Worm (Caenorhabditis elegans) whole organism, young adult: ENCODE results near the gene trxr-1.

Source experiments
- B0019.2 ChIP-seq: fragments of 200-800 bp; sonication (Bioruptor generic); conservative IDR thresholded peaks from 2 replicates; pipeline ENCODE4 v1.3.6; 2022; ENCODE audit warnings: missing genetic modification reagents, missing genetic modification characterization, missing compliant biosample characterization
- B0035.1 ChIP-seq: sonication (generic microtip); optimal IDR thresholded peaks from 2 replicates; lab custom pipeline; 2016; ENCODE audit warnings: missing genetic modification characterization, mild to moderate bottlenecking, missing compliant biosample characterization, missing genotype, missing genetic modification reagents
- C06A6.2 ChIP-seq: fragments of 200-800 bp; sonication (Bioruptor generic); conservative IDR thresholded peaks from 2 replicates; pipeline ENCODE4 v1.3.6; 2022; ENCODE audit warnings: missing genetic modification characterization, missing compliant biosample characterization
- C17E4.6 ChIP-seq: fragments of 200-800 bp; sonication (Bioruptor generic); IDR thresholded peaks from 2 replicates; pipeline ENCODE4 v1.3.6; 2022; ENCODE audit warnings: missing genetic modification reagents, missing genetic modification characterization, missing compliant biosample characterization
- F33H1.4 ChIP-seq: fragments of 200-800 bp; sonication (Bioruptor generic); IDR thresholded peaks from 2 replicates; pipeline ENCODE4 v1.3.6; 2022; ENCODE audit warnings: missing genetic modification reagents, missing genetic modification characterization, missing compliant biosample characterization
- F49E8.2 ChIP-seq: sonication (generic microtip); optimal IDR thresholded peaks from 3 replicates; lab custom pipeline; 2017; ENCODE audit warnings: missing genetic modification characterization, mild to moderate bottlenecking, missing compliant biosample characterization, antibody characterized with exemption, moderate library complexity; ENCODE audit not compliant: insufficient read depth
- F52B5.7 ChIP-seq: sonication (generic microtip); optimal IDR thresholded peaks from 2 replicates; lab custom pipeline; 2016; ENCODE audit warnings: mild to moderate bottlenecking, missing genetic modification characterization, missing compliant biosample characterization
- F57A8.1 ChIP-seq: fragments of 200-800 bp; sonication (Bioruptor generic); optimal IDR thresholded peaks from 2 replicates; lab custom pipeline; 2018; ENCODE audit warnings: mild to moderate bottlenecking, missing genetic modification characterization, moderate library complexity, missing compliant biosample characterization
- T26A5.8 ChIP-seq: sonication (generic microtip); optimal IDR thresholded peaks from 2 replicates; lab custom pipeline; 2016; ENCODE audit warnings: missing genetic modification characterization, missing compliant biosample characterization
- Y79H2A.3 ChIP-seq: fragments of 200-800 bp; sonication (Bioruptor generic); conservative IDR thresholded peaks from 2 replicates; pipeline ENCODE4 v1.3.6; 2022; ENCODE audit warnings: missing genetic modification reagents, missing genetic modification characterization, missing compliant biosample characterization
- ZK185.1 ChIP-seq: sonication (generic microtip); optimal IDR thresholded peaks from 2 replicates; lab custom pipeline; 2016; ENCODE audit warnings: mild to moderate bottlenecking, missing genetic modification characterization, missing compliant biosample characterization; ENCODE audit not compliant: poor library complexity, severe bottlenecking
- athp-1 ChIP-seq: sonication (generic microtip); optimal IDR thresholded peaks from 2 replicates; lab custom pipeline; 2017; ENCODE audit warnings: mild to moderate bottlenecking, missing genetic modification characterization, missing compliant biosample characterization
- attf-6 ChIP-seq: fragments of 200-800 bp; sonication (Bioruptor generic); IDR thresholded peaks from 2 replicates; pipeline ENCODE4 v1.3.6; 2022; ENCODE audit warnings: missing genetic modification reagents, missing genetic modification characterization, missing compliant biosample characterization
- bed-1 ChIP-seq: fragments of 200-800 bp; sonication (Bioruptor generic); IDR thresholded peaks from 2 replicates; pipeline ENCODE4 v1.3.6; 2022; ENCODE audit warnings: missing genetic modification reagents, missing genetic modification characterization, missing compliant biosample characterization
- bed-2 ChIP-seq: fragments of 200-800 bp; sonication (Bioruptor generic); IDR thresholded peaks from 2 replicates; pipeline ENCODE4 v1.3.6; 2022; ENCODE audit warnings: missing genetic modification reagents, missing genetic modification characterization, missing compliant biosample characterization
- ccch-3 ChIP-seq: fragments of 200-800 bp; sonication (Bioruptor generic); optimal IDR thresholded peaks from 2 replicates; lab custom pipeline; 2018; ENCODE audit warnings: mild to moderate bottlenecking, missing genetic modification characterization, missing compliant biosample characterization
- ceh-58 ChIP-seq: fragments of 200-800 bp; sonication (Bioruptor generic); IDR thresholded peaks from 2 replicates; pipeline ENCODE4 v1.3.6; 2022; ENCODE audit warnings: missing genetic modification characterization, missing compliant biosample characterization
- ceh-91 ChIP-seq: fragments of 200-800 bp; sonication (Bioruptor generic); IDR thresholded peaks from 2 replicates; pipeline ENCODE4 v1.3.6; 2022; ENCODE audit warnings: missing genetic modification reagents, missing genetic modification characterization, missing compliant biosample characterization
- dox-1 ChIP-seq: fragments of 200-800 bp; sonication (Bioruptor generic); IDR thresholded peaks from 2 replicates; pipeline ENCODE4 v1.3.6; 2022; ENCODE audit warnings: missing genetic modification reagents, missing genetic modification characterization, missing compliant biosample characterization
- egl-18 ChIP-seq: fragments of 200-800 bp; sonication (Bioruptor generic); IDR thresholded peaks from 2 replicates; pipeline ENCODE4 v1.3.6; 2022; ENCODE audit warnings: missing genetic modification reagents, missing genetic modification characterization, missing compliant biosample characterization
- ets-4 ChIP-seq: fragments of 200-800 bp; sonication (Bioruptor generic); optimal IDR thresholded peaks from 2 replicates; lab custom pipeline; 2018; ENCODE audit warnings: mild to moderate bottlenecking, missing genetic modification characterization, missing compliant biosample characterization
- hlh-12 ChIP-seq: sonication (generic microtip); optimal IDR thresholded peaks from 2 replicates; lab custom pipeline; 2016; ENCODE audit warnings: missing genetic modification characterization, missing compliant biosample characterization
- hmg-20 ChIP-seq: fragments of 200-800 bp; sonication (Bioruptor generic); IDR thresholded peaks from 2 replicates; pipeline ENCODE4 v1.3.6; 2022; ENCODE audit warnings: missing genetic modification reagents, missing genetic modification characterization, missing compliant biosample characterization
- hsf-1 ChIP-seq: fragments of 200-800 bp; sonication (Bioruptor generic); IDR thresholded peaks from 2 replicates; pipeline ENCODE4 v1.3.6; 2022; ENCODE audit warnings: missing genetic modification reagents, missing genetic modification characterization, missing compliant biosample characterization
- lag-1 ChIP-seq: fragments of 200-800 bp; sonication (Bioruptor generic); IDR thresholded peaks from 2 replicates; pipeline ENCODE4 v1.3.6; 2022; ENCODE audit warnings: missing genetic modification reagents, missing genetic modification characterization, missing compliant biosample characterization
- let-607 ChIP-seq, 2 experiments: fragments of 200-800 bp in 1 of 2; sonication (Bioruptor generic) in 1 of 2; sonication (generic microtip) in 1 of 2; optimal IDR thresholded peaks; 2 replicates each; lab custom pipeline; 2016 to 2018; ENCODE audit warnings: mild to moderate bottlenecking in 2 of 2, missing compliant biosample characterization in 2 of 2, missing genetic modification characterization in 2 of 2, moderate library complexity in 2 of 2, missing genotype in 1 of 2
- lin-26 ChIP-seq: fragments of 200-800 bp; sonication (Bioruptor generic); IDR thresholded peaks from 2 replicates; pipeline ENCODE4 v1.3.6; 2022; ENCODE audit warnings: missing genetic modification reagents, missing genetic modification characterization, missing compliant biosample characterization
- lin-54 ChIP-seq: fragments of 200-800 bp; sonication (Bioruptor generic); optimal IDR thresholded peaks from 2 replicates; lab custom pipeline; 2018; ENCODE audit warnings: mild to moderate bottlenecking, missing genetic modification characterization, missing compliant biosample characterization
- lir-1 ChIP-seq: fragments of 200-800 bp; sonication (Bioruptor generic); conservative IDR thresholded peaks from 2 replicates; pipeline ENCODE4 v1.3.6; 2022; ENCODE audit warnings: missing genetic modification reagents, missing genetic modification characterization, missing compliant biosample characterization
- mxl-1 ChIP-seq: sonication (generic microtip); optimal IDR thresholded peaks from 2 replicates; lab custom pipeline; 2016; ENCODE audit warnings: missing genetic modification characterization, missing compliant biosample characterization
- nfya-1 ChIP-seq: sonication (generic microtip); optimal IDR thresholded peaks from 2 replicates; lab custom pipeline; 2017; ENCODE audit warnings: antibody characterized with exemption, missing compliant biosample characterization, missing genetic modification characterization, borderline replicate concordance; ENCODE audit not compliant: insufficient read depth
- nfya-2 ChIP-seq: fragments of 200-800 bp; sonication (Bioruptor generic); IDR thresholded peaks from 2 replicates; pipeline ENCODE4 v1.3.6; 2022; ENCODE audit warnings: missing genetic modification reagents, missing genetic modification characterization, missing compliant biosample characterization
- nhr-120 ChIP-seq: fragments of 200-800 bp; sonication (Bioruptor generic); IDR thresholded peaks from 2 replicates; pipeline ENCODE4 v1.3.6; 2022; ENCODE audit warnings: missing genetic modification characterization, missing compliant biosample characterization
- nhr-179 ChIP-seq: sonication (generic microtip); optimal IDR thresholded peaks from 2 replicates; lab custom pipeline; 2016; ENCODE audit warnings: mild to moderate bottlenecking, missing genetic modification characterization, missing compliant biosample characterization
- nhr-80 ChIP-seq: sonication (generic microtip); optimal IDR thresholded peaks from 2 replicates; lab custom pipeline; 2016; ENCODE audit warnings: missing genetic modification characterization, missing compliant biosample characterization
- nhr-90 ChIP-seq: sonication (generic microtip); optimal IDR thresholded peaks from 2 replicates; lab custom pipeline; 2016; ENCODE audit warnings: missing genotype, mild to moderate bottlenecking, missing genetic modification characterization, missing compliant biosample characterization
- pbrm-1 ChIP-seq: fragments of 200-800 bp; sonication (Bioruptor generic); IDR thresholded peaks from 2 replicates; pipeline ENCODE4 v1.3.6; 2022; ENCODE audit warnings: missing genetic modification reagents, missing genetic modification characterization, missing compliant biosample characterization
- repo-1 ChIP-seq: sonication (generic microtip); optimal IDR thresholded peaks from 2 replicates; lab custom pipeline; 2017; ENCODE audit warnings: mild to moderate bottlenecking, missing genetic modification characterization, missing compliant biosample characterization
- snpc-1.1 ChIP-seq: sonication (generic microtip); optimal IDR thresholded peaks from 2 replicates; lab custom pipeline; 2017; ENCODE audit warnings: missing genetic modification characterization, mild to moderate bottlenecking, missing compliant biosample characterization, antibody characterized with exemption, moderate library complexity, missing genotype, missing genetic modification reagents; ENCODE audit not compliant: insufficient read depth
- snpc-3.4 ChIP-seq: sonication (generic microtip); optimal IDR thresholded peaks from 2 replicates; lab custom pipeline; 2017; ENCODE audit warnings: missing genetic modification characterization, mild to moderate bottlenecking, missing compliant biosample characterization, antibody characterized with exemption, moderate library complexity, missing genotype, missing genetic modification reagents
- somi-1 ChIP-seq: fragments of 200-800 bp; sonication (Bioruptor generic); optimal IDR thresholded peaks from 2 replicates; lab custom pipeline; 2018; ENCODE audit warnings: mild to moderate bottlenecking, missing genetic modification characterization, missing compliant biosample characterization
- sptf-2 ChIP-seq: fragments of 200-800 bp; sonication (Bioruptor generic); optimal IDR thresholded peaks from 2 replicates; lab custom pipeline; 2018; ENCODE audit warnings: mild to moderate bottlenecking, missing genetic modification characterization, missing compliant biosample characterization
- zfh-2 ChIP-seq: fragments of 200-800 bp; sonication (Bioruptor generic); conservative IDR thresholded peaks from 2 replicates; pipeline ENCODE4 v1.3.6; 2022; ENCODE audit warnings: missing genetic modification reagents, missing genetic modification characterization, missing compliant biosample characterization
- ztf-18 ChIP-seq: sonication (generic microtip); optimal IDR thresholded peaks from 2 replicates; lab custom pipeline; 2016; ENCODE audit warnings: missing genotype, mild to moderate bottlenecking, missing genetic modification characterization, missing compliant biosample characterization
- ztf-22 ChIP-seq: fragments of 200-800 bp; sonication (Bioruptor generic); optimal IDR thresholded peaks from 2 replicates; lab custom pipeline; 2018; ENCODE audit warnings: mild to moderate bottlenecking, missing genetic modification characterization, moderate library complexity, missing compliant biosample characterization
- ztf-25 ChIP-seq: fragments of 200-800 bp; sonication (Bioruptor generic); IDR thresholded peaks from 2 replicates; pipeline ENCODE4 v1.3.6; 2022; ENCODE audit warnings: missing genetic modification reagents, missing genetic modification characterization, missing compliant biosample characterization
- ztf-26 ChIP-seq: sonication (generic microtip); optimal IDR thresholded peaks from 2 replicates; lab custom pipeline; 2017; ENCODE audit warnings: missing genetic modification characterization, missing compliant biosample characterization
- ztf-3 ChIP-seq: fragments of 200-800 bp; sonication (Bioruptor generic); optimal IDR thresholded peaks from 2 replicates; lab custom pipeline; 2018; ENCODE audit warnings: mild to moderate bottlenecking, missing genetic modification characterization, missing compliant biosample characterization
- ztf-6 ChIP-seq: fragments of 200-800 bp; sonication (Bioruptor generic); IDR thresholded peaks from 2 replicates; pipeline ENCODE4 v1.3.6; 2022; ENCODE audit warnings: missing genetic modification reagents, missing genetic modification characterization, missing compliant biosample characterization

Gene trxr-1

ce11 chrIV:7047762-7048178, 36.0 kb downstream of the trxr-1 start (continued):
- no peak for TF ChIP-seq B0019.2
- no peak for TF ChIP-seq C17E4.6 (GFP tag; lab: Robert Waterston, UW)
- no peak for TF ChIP-seq bed-2 (GFP tag; lab: Robert Waterston, UW)
- no peak for TF ChIP-seq nfya-2 (GFP tag; lab: Robert Waterston, UW)
- peak; percentile 70 for TF ChIP-seq ZK185.1 (tag; lab: Kevin White, UChicago)
- TF ChIP-seq ztf-25 (GFP tag; lab: Robert Waterston, UW), result no peak
- no peak for TF ChIP-seq ceh-58 (GFP tag; lab: Robert Waterston, UW)
- no peak for TF ChIP-seq hsf-1 (GFP tag; lab: Robert Waterston, UW)
- peak; percentile 75 for TF ChIP-seq ztf-22 (GFP tag; lab: Kevin White, UChicago)
- TF ChIP-seq nfya-1 (tag; lab: Kevin White, UChicago), result no peak
- TF ChIP-seq ztf-6 (GFP tag; lab: Robert Waterston, UW), result no peak
- no peak for TF ChIP-seq hlh-12 (tag; lab: Kevin White, UChicago)
- TF ChIP-seq let-607 (tag; optimal IDR thresholded peaks at IDR 0.05; lab: Kevin White, UChicago), result peak; percentile 3 to 43
- peak; percentile 62 for TF ChIP-seq ztf-26 (tag; lab: Kevin White, UChicago)
- TF ChIP-seq ccch-3 (GFP tag; lab: Kevin White, UChicago), result no peak
- no peak for TF ChIP-seq nhr-179 (tag; lab: Kevin White, UChicago)
- no peak for TF ChIP-seq attf-6 (GFP tag; lab: Robert Waterston, UW)
- TF ChIP-seq sptf-2, result no peak
- no peak for TF ChIP-seq somi-1
- no peak for TF ChIP-seq B0035.1 (tag; lab: Kevin White, UChicago)
- no peak for TF ChIP-seq ztf-3 (GFP tag; lab: Kevin White, UChicago)
- no peak for TF ChIP-seq nhr-120 (GFP tag; lab: Robert Waterston, UW)
- TF ChIP-seq ets-4 (GFP tag; lab: Kevin White, UChicago), result no peak
- no peak for TF ChIP-seq Y79H2A.3 (GFP tag; lab: Robert Waterston, UW)
- no peak for TF ChIP-seq T26A5.8
- peak; percentile 49; the same call in 1 of the 2 replicates for TF ChIP-seq dox-1 (GFP tag; lab: Robert Waterston, UW)
- TF ChIP-seq snpc-1.1 (tag; lab: Kevin White, UChicago), result no peak
- TF ChIP-seq athp-1, result no peak
- no peak for TF ChIP-seq bed-1 (GFP tag; lab: Robert Waterston, UW)
- no peak for TF ChIP-seq hmg-20 (GFP tag; lab: Robert Waterston, UW)
- no peak for TF ChIP-seq F49E8.2
- 0 out of 2 replicates have a peak, but pooled peaks have one; percentile 36 for TF ChIP-seq C06A6.2 (GFP tag; lab: Robert Waterston, UW)
- TF ChIP-seq nhr-80 (tag; lab: Kevin White, UChicago), result peak; percentile 84
- peak; percentile 5 for TF ChIP-seq nhr-90 (tag; lab: Kevin White, UChicago)
- peak; percentile 20 for TF ChIP-seq ztf-18
- TF ChIP-seq zfh-2, result no peak
- no peak for TF ChIP-seq lir-1
- no peak for TF ChIP-seq mxl-1 (tag; lab: Kevin White, UChicago)
- TF ChIP-seq F57A8.1 (GFP tag; lab: Kevin White, UChicago), result no peak
- peak; percentile 39 for TF ChIP-seq lin-54 (GFP tag; lab: Kevin White, UChicago)
- no peak for TF ChIP-seq F33H1.4 (GFP tag; lab: Robert Waterston, UW)
- no peak for TF ChIP-seq F52B5.7 (tag; lab: Kevin White, UChicago)
- TF ChIP-seq egl-18 (GFP tag; lab: Robert Waterston, UW), result no peak
- no peak for TF ChIP-seq snpc-3.4
- TF ChIP-seq repo-1 (tag; lab: Kevin White, UChicago), result peak; percentile 26
- no peak for TF ChIP-seq lag-1 (GFP tag; lab: Robert Waterston, UW)
- TF ChIP-seq ceh-91 (GFP tag; lab: Robert Waterston, UW), result no peak
- no peak for TF ChIP-seq pbrm-1
- TF ChIP-seq lin-26, result no peak
